Worm (Caenorhabditis elegans) whole organism, L2 larva: ENCODE measurements around the gene T16G12.4.

Experiments used
- ama-1 ChIP-seq: fragments of 150-350 bp; optimal IDR thresholded peaks from 2 replicates; lab custom pipeline; 2018; ENCODE audit warnings: inconsistent platforms
- elt-1 ChIP-seq: fragments of 150-350 bp; optimal IDR thresholded peaks from 2 replicates; lab custom pipeline; 2014; ENCODE audit warnings: missing biosample characterization, missing genetic modification characterization
- elt-3 ChIP-seq: sonication (generic microtip); optimal IDR thresholded peaks from 2 replicates; lab custom pipeline; 2017; ENCODE audit warnings: missing biosample characterization, missing genetic modification characterization
- mbf-1 ChIP-seq: sonication (generic microtip); optimal IDR thresholded peaks from 2 replicates; lab custom pipeline; 2017; ENCODE audit warnings: missing biosample characterization, missing genetic modification characterization
- snpc-4 ChIP-seq: fragments of 150-350 bp; optimal IDR thresholded peaks from 2 replicates; lab custom pipeline; 2014; ENCODE audit warnings: missing biosample characterization, missing genetic modification characterization

DNA sequence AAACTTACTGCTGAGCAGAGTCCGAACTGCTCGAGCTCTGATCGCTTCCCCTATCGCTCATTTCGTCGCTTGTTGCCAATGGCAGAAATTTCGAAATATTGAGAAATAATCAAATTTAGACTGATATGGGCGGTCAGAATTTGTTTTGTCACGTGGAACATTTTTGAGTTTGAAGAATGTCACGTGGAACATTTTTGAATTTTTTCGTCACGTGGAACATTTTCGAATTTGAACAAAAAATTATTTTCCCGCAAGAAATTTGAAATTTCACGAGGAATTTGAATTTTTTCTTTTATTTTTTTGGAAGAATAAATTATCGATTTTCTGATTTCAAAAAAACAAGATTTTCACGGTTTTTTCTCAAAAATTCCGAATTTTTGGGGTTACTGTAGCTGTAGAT lies 47.5 kb upstream of the T16G12.4 start, which contains the start of gene fbxa-155:
- no peak for TF ChIP-seq elt-1 (tag; lab: Kevin White, UChicago)
- TF ChIP-seq mbf-1 (tag; lab: Kevin White, UChicago) = no peak
- TF ChIP-seq elt-3 (tag; lab: Kevin White, UChicago) = no peak
- TF ChIP-seq snpc-4 (tag; lab: Kevin White, UChicago) = no peak
- no peak for TF ChIP-seq ama-1 (lab: Kevin White, UChicago)
